Worm (Caenorhabditis elegans) whole organism, L2 larva: ENCODE measurements around the gene D1086.2.

ENCODE experiments used
- C34F6.9 ChIP-seq: fragments of 150-350 bp; optimal IDR thresholded peaks from 2 replicates; lab custom pipeline; 2014; ENCODE audit warnings: missing biosample characterization, missing genetic modification characterization
- F13H6.1 ChIP-seq: sonication (generic microtip); optimal IDR thresholded peaks from 2 replicates; lab custom pipeline; 2016; ENCODE audit warnings: missing genetic modification characterization, missing compliant biosample characterization
- Y55F3AM.14 ChIP-seq: fragments of 200-800 bp; sonication (Bioruptor generic); optimal IDR thresholded peaks from 2 replicates; lab custom pipeline; 2018; ENCODE audit warnings: mild to moderate bottlenecking, missing genetic modification characterization, missing compliant biosample characterization
- aly-2 ChIP-seq: fragments of 150-350 bp; optimal IDR thresholded peaks from 2 replicates; lab custom pipeline; 2014; ENCODE audit warnings: missing biosample characterization, missing genetic modification characterization
- ama-1 ChIP-seq: fragments of 150-350 bp; optimal IDR thresholded peaks from 2 replicates; lab custom pipeline; 2018; ENCODE audit warnings: inconsistent platforms
- blmp-1 ChIP-seq: sonication (generic microtip); optimal IDR thresholded peaks from 2 replicates; lab custom pipeline; 2017; ENCODE audit warnings: missing genetic modification characterization, mild to moderate bottlenecking, missing compliant biosample characterization, antibody characterized with exemption, moderate library complexity; ENCODE audit not compliant: insufficient read depth
- crh-2 ChIP-seq: sonication (generic microtip); optimal IDR thresholded peaks from 2 replicates; lab custom pipeline; 2017; ENCODE audit warnings: missing biosample characterization, missing genetic modification characterization
- dmd-4 ChIP-seq: sonication (generic microtip); optimal IDR thresholded peaks from 2 replicates; lab custom pipeline; 2017; ENCODE audit warnings: missing biosample characterization, missing genetic modification characterization
- elt-3 ChIP-seq: sonication (generic microtip); optimal IDR thresholded peaks from 2 replicates; lab custom pipeline; 2017; ENCODE audit warnings: missing biosample characterization, missing genetic modification characterization
- fos-1 ChIP-seq: fragments of 150-350 bp; optimal IDR thresholded peaks from 2 replicates; lab custom pipeline; 2014; ENCODE audit warnings: missing biosample characterization, missing genetic modification characterization
- lin-39 ChIP-seq: fragments of 150-350 bp; optimal IDR thresholded peaks from 2 replicates; lab custom pipeline; 2014; ENCODE audit warnings: missing biosample characterization, missing genetic modification reagents, missing genetic modification characterization
- lsy-2 ChIP-seq, 2 experiments: fragments of 150-350 bp in 1 of 2; sonication (generic microtip) in 1 of 2; optimal IDR thresholded peaks; 2 replicates each; lab custom pipeline; 2014 to 2017; ENCODE audit warnings: missing biosample characterization in 2 of 2, missing genetic modification characterization in 2 of 2
- mab-5 ChIP-seq: fragments of 150-350 bp; optimal IDR thresholded peaks from 2 replicates; lab custom pipeline; 2014; ENCODE audit warnings: missing biosample characterization, missing genetic modification characterization
- mbf-1 ChIP-seq: sonication (generic microtip); optimal IDR thresholded peaks from 2 replicates; lab custom pipeline; 2017; ENCODE audit warnings: missing biosample characterization, missing genetic modification characterization
- mdl-1 ChIP-seq, 2 experiments: fragments of 150-350 bp in 1 of 2; sonication (generic microtip) in 1 of 2; optimal IDR thresholded peaks; 2 replicates each; lab custom pipeline; 2017; ENCODE audit warnings: missing biosample characterization in 2 of 2, missing genetic modification characterization in 2 of 2
- nhr-10 ChIP-seq: sonication (generic microtip); optimal IDR thresholded peaks from 2 replicates; lab custom pipeline; 2017; ENCODE audit warnings: missing biosample characterization, missing genetic modification characterization
- nhr-11 ChIP-seq: fragments of 150-350 bp; optimal IDR thresholded peaks from 2 replicates; lab custom pipeline; 2014; ENCODE audit warnings: missing biosample characterization, missing genetic modification characterization
- nhr-12 ChIP-seq: fragments of 150-350 bp; optimal IDR thresholded peaks from 2 replicates; lab custom pipeline; 2014; ENCODE audit warnings: missing biosample characterization, missing genetic modification characterization
- nhr-129 ChIP-seq: fragments of 150-350 bp; optimal IDR thresholded peaks from 2 replicates; lab custom pipeline; 2014; ENCODE audit warnings: missing biosample characterization, missing genetic modification characterization
- nhr-21 ChIP-seq: fragments of 150-350 bp; optimal IDR thresholded peaks from 2 replicates; lab custom pipeline; 2014; ENCODE audit warnings: missing biosample characterization, missing genetic modification characterization
- nhr-237 ChIP-seq: fragments of 150-350 bp; optimal IDR thresholded peaks from 2 replicates; lab custom pipeline; 2014; ENCODE audit warnings: missing biosample characterization, missing genetic modification characterization
- nhr-25 ChIP-seq: fragments of 150-350 bp; sonication (generic microtip); optimal IDR thresholded peaks from 3 replicates; lab custom pipeline; 2014; ENCODE audit warnings: missing biosample characterization, missing genetic modification characterization
- peb-1 ChIP-seq: fragments of 150-350 bp; optimal IDR thresholded peaks from 2 replicates; lab custom pipeline; 2014; ENCODE audit warnings: missing biosample characterization, missing genetic modification characterization
- skn-1 ChIP-seq: sonication (generic microtip); optimal IDR thresholded peaks from 2 replicates; lab custom pipeline; 2017; ENCODE audit warnings: missing biosample characterization, missing genetic modification characterization
- sma-3 ChIP-seq: sonication (generic microtip); optimal IDR thresholded peaks from 2 replicates; lab custom pipeline; 2016; ENCODE audit warnings: missing genetic modification reagents, missing genetic modification characterization, missing compliant biosample characterization
- sma-9 ChIP-seq, 2 experiments: fragments of 150-350 bp in 1 of 2; sonication (generic microtip) in 1 of 2; optimal IDR thresholded peaks; 2 replicates each; lab custom pipeline; 2014 to 2016; ENCODE audit warnings: missing genetic modification characterization in 2 of 2, mild to moderate bottlenecking in 1 of 2, missing biosample characterization in 1 of 2, missing compliant biosample characterization in 1 of 2, missing genetic modification reagents in 1 of 2, moderate library complexity in 1 of 2
- unc-39 ChIP-seq: fragments of 150-350 bp; optimal IDR thresholded peaks from 2 replicates; lab custom pipeline; 2014; ENCODE audit warnings: missing biosample characterization, missing genetic modification characterization
- unc-55 ChIP-seq: fragments of 150-350 bp; sonication (generic microtip); optimal IDR thresholded peaks from 3 replicates; lab custom pipeline; 2014; ENCODE audit warnings: missing biosample characterization, missing genetic modification reagents, missing genetic modification characterization
- unc-62 ChIP-seq: fragments of 150-350 bp; optimal IDR thresholded peaks from 2 replicates; lab custom pipeline; 2014; ENCODE audit warnings: missing biosample characterization, missing genetic modification reagents, missing genetic modification characterization
- zag-1 ChIP-seq: fragments of 150-350 bp; optimal IDR thresholded peaks from 2 replicates; lab custom pipeline; 2014; ENCODE audit warnings: missing biosample characterization, missing genetic modification characterization
- ztf-1 ChIP-seq: fragments of 200-800 bp; sonication (Bioruptor generic); conservative IDR thresholded peaks from 2 replicates; pipeline ENCODE4 v1.3.6; 2022; ENCODE audit warnings: missing genetic modification characterization, missing compliant biosample characterization
- ztf-4 ChIP-seq: fragments of 150-350 bp; optimal IDR thresholded peaks from 2 replicates; lab custom pipeline; 2014; ENCODE audit warnings: missing biosample characterization, missing genetic modification characterization

Gene D1086.2

ce11 chrV:14107511-14107910 is 9.0 kb upstream of the D1086.2 start, which contains the start of gene H39E23.3:
TSS of gene H39E23.3 (plus strand) at chrV:14107811.
- TF ChIP-seq unc-62 (GFP tag; lab: Kevin White, UChicago), result no peak

- no peak for TF ChIP-seq peb-1 (tag; lab: Kevin White, UChicago)
- TF ChIP-seq elt-3 (tag; lab: Kevin White, UChicago), result no peak
- TF ChIP-seq Y55F3AM.14 (GFP tag; lab: Kevin White, UChicago), result no peak
- no peak for TF ChIP-seq lsy-2 (tag; optimal IDR thresholded peaks at IDR 0.05; lab: Kevin White, UChicago)
- TF ChIP-seq aly-2 (tag; lab: Kevin White, UChicago), result no peak
- no peak for TF ChIP-seq crh-2
- TF ChIP-seq blmp-1 (tag; lab: Kevin White, UChicago), result no peak
- TF ChIP-seq ama-1 (lab: Kevin White, UChicago), result no peak
- TF ChIP-seq mdl-1 (tag; optimal IDR thresholded peaks at IDR 0.05; lab: Kevin White, UChicago), result no peak
- TF ChIP-seq zag-1 (tag; lab: Kevin White, UChicago), result no peak
- TF ChIP-seq, all 48 proteins: peak for 0
Measured at ce11 chrV:14103970-14104369, 5.5 kb upstream of the D1086.2 start, which contains the start of gene D1086.9. TSS of gene D1086.9 (plus strand) at chrV:14104270.

DNA sequence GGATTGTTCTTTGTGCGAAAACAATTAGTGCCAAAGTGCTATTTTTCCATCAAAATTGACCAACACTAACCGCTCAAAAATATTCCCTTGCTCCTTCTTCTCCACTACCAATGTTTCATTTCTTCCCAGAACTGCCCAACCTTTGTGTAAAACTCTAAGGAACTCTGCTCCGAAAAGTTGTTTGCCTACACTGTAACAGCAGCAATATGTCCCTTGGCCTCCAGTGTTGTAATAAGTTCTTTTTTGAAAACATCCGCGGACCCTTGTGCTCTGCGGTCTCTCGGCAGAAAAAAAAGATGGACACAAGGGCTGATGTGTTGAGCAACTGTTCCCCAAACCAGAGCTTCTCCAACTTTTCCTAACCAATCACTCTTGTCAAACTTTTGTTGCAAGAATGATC is 2.4 kb upstream of the D1086.2 start, which contains the start of gene D1086.12:
Gene D1086.12, plus strand, starts transcription at position 301 of the 400 bp plus-strand sequence.
- TF ChIP-seq lin-39 (tag; lab: Kevin White, UChicago) (no peak), unc-55 (GFP tag; lab: Kevin White, UChicago) (no peak), ztf-4 (no peak), dmd-4 (tag; lab: Kevin White, UChicago) (no peak), aly-2 (tag; lab: Kevin White, UChicago) (no peak), fos-1 (tag; lab: Kevin White, UChicago) (no peak), ama-1 (lab: Kevin White, UChicago) (no peak), nhr-10 (no peak), unc-39 (tag; lab: Kevin White, UChicago) (no peak), mdl-1 (tag; optimal IDR thresholded peaks at IDR 0.05; lab: Kevin White, UChicago) (no peak), C34F6.9 (tag; lab: Kevin White, UChicago) (no peak)

DNA sequence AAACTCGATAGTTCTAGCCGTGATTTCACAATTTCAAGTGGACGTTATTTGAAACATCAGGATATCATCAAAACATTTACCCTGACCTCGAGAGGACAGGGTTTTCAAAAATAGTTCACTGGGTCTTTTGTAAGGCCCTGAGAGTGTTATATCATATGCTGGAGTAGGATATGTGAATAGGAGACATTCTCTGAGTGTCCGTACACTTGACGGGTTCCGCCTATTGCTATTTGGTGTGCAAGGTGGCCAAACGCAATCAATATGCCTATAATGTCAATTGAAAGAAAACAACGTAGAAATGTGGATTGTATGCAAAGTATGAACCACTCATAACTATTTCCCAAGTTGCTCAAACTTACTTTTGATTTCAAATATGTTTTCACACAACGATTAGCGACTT is 1.1 kb downstream of the D1086.2 start:
- no peak for TF ChIP-seq unc-62 (GFP tag; lab: Kevin White, UChicago)
- no peak for TF ChIP-seq nhr-237
- no peak for TF ChIP-seq aly-2 (tag; lab: Kevin White, UChicago)
- TF ChIP-seq zag-1 (tag; lab: Kevin White, UChicago), result no peak
- TF ChIP-seq F13H6.1 (tag; lab: Kevin White, UChicago), result no peak
- no peak for TF ChIP-seq sma-9 (GFP tag; optimal IDR thresholded peaks at IDR 0.05; lab: Kevin White, UChicago)
- no peak for TF ChIP-seq sma-9 (tag; optimal IDR thresholded peaks at IDR 0.05; lab: Kevin White, UChicago)
- no peak for TF ChIP-seq nhr-129 (tag; lab: Kevin White, UChicago)
- no peak for TF ChIP-seq sma-3
- no peak for TF ChIP-seq nhr-11 (tag; lab: Kevin White, UChicago)
- no peak for TF ChIP-seq mbf-1 (tag; lab: Kevin White, UChicago)
- TF ChIP-seq unc-55 (GFP tag; lab: Kevin White, UChicago), result no peak
- TF ChIP-seq C34F6.9 (tag; lab: Kevin White, UChicago), result no peak
- TF ChIP-seq skn-1, result no peak
- TF ChIP-seq, all 48 proteins: peak for 0

- TF ChIP-seq nhr-25 (tag; lab: Kevin White, UChicago) (peak; percentile 65), F13H6.1 (tag; lab: Kevin White, UChicago) (no peak), fos-1 (tag; lab: Kevin White, UChicago) (peak; percentile 26), sma-9 (GFP tag; optimal IDR thresholded peaks at IDR 0.05; lab: Kevin White, UChicago) (peak; percentile 84), sma-9 (tag; optimal IDR thresholded peaks at IDR 0.05; lab: Kevin White, UChicago) (no peak), mbf-1 (tag; lab: Kevin White, UChicago) (no peak), sma-3 (peak; percentile 57), mdl-1 (tag; optimal IDR thresholded peaks at IDR 0.05; lab: Kevin White, UChicago) (peak in 1 of 2 experiments; percentile 3), ztf-1 (GFP tag; lab: Robert Waterston, UW) (no peak), nhr-12 (tag; lab: Kevin White, UChicago) (no peak), mab-5 (tag; lab: Kevin White, UChicago) (peak; percentile 24), nhr-21 (tag; lab: Kevin White, UChicago) (peak; percentile 72)
- TF ChIP-seq, all 48 proteins: peak for 7
Measured at ce11 chrV:14094953-14095352, 3.5 kb downstream of the D1086.2 start.
